Worm (Caenorhabditis elegans) whole organism, early embryonic: ENCODE data around the gene ttr-15.

Experiments
- B0310.2 ChIP-seq: sonication (generic microtip); optimal IDR thresholded peaks from 2 replicates; lab custom pipeline; 2016; ENCODE audit warnings: mild to moderate bottlenecking, missing genetic modification characterization, missing compliant biosample characterization
- F13C5.2 ChIP-seq: sonication (generic microtip); optimal IDR thresholded peaks from 2 replicates; lab custom pipeline; 2017; ENCODE audit warnings: mild to moderate bottlenecking, missing genetic modification characterization, inconsistent platforms, missing compliant biosample characterization
- aly-1 ChIP-seq: sonication (generic microtip); optimal IDR thresholded peaks from 2 replicates; lab custom pipeline; 2016; ENCODE audit warnings: missing genetic modification characterization, missing compliant biosample characterization
- ama-1 ChIP-seq: fragments of 150-350 bp; optimal IDR thresholded peaks from 2 replicates; lab custom pipeline; 2014
- ceh-13 ChIP-seq: fragments of 200-800 bp; sonication (Bioruptor generic); optimal IDR thresholded peaks from 2 replicates; lab custom pipeline; 2018; ENCODE audit warnings: mild to moderate bottlenecking, missing genetic modification characterization, missing compliant biosample characterization
- ceh-36 ChIP-seq: sonication (generic microtip); optimal IDR thresholded peaks from 2 replicates; lab custom pipeline; 2016; ENCODE audit warnings: missing genetic modification characterization, inconsistent platforms, missing compliant biosample characterization
- ets-7 ChIP-seq: sonication (generic microtip); optimal IDR thresholded peaks from 2 replicates; lab custom pipeline; 2016; ENCODE audit warnings: missing genotype, missing genetic modification characterization, missing compliant biosample characterization
- flt-1 ChIP-seq: fragments of 200-800 bp; sonication (Bioruptor generic); IDR thresholded peaks from 2 replicates; pipeline ENCODE4 v1.3.6; 2022; ENCODE audit warnings: missing genetic modification characterization, missing compliant biosample characterization
- hmbx-1 ChIP-seq: sonication (generic microtip); optimal IDR thresholded peaks from 2 replicates; lab custom pipeline; 2016; ENCODE audit warnings: mild to moderate bottlenecking, missing genetic modification characterization, missing compliant biosample characterization
- hmg-4 ChIP-seq: fragments of 200-800 bp; sonication (Bioruptor generic); optimal IDR thresholded peaks from 2 replicates; lab custom pipeline; 2018; ENCODE audit warnings: mild to moderate bottlenecking, missing genetic modification characterization, missing compliant biosample characterization
- hnd-1 ChIP-seq: sonication (generic microtip); optimal IDR thresholded peaks from 2 replicates; lab custom pipeline; 2016; ENCODE audit warnings: missing genetic modification characterization, missing compliant biosample characterization
- pes-1 ChIP-seq: fragments of 200-800 bp; sonication (Bioruptor generic); IDR thresholded peaks from 2 replicates; pipeline ENCODE4 v1.3.6; 2022; ENCODE audit warnings: missing genetic modification reagents, missing genetic modification characterization, missing compliant biosample characterization
- scrt-1 ChIP-seq: fragments of 200-800 bp; sonication (Bioruptor generic); IDR thresholded peaks from 2 replicates; pipeline ENCODE4 v1.3.6; 2022; ENCODE audit warnings: missing genetic modification characterization, missing compliant biosample characterization
- sea-1 ChIP-seq: fragments of 200-800 bp; sonication (Bioruptor generic); conservative IDR thresholded peaks from 2 replicates; pipeline ENCODE4 v1.3.6; 2022; ENCODE audit warnings: missing genetic modification characterization, missing compliant biosample characterization
- tbx-11 ChIP-seq: fragments of 200-800 bp; sonication (Bioruptor generic); IDR thresholded peaks from 2 replicates; pipeline ENCODE4 v1.3.6; 2022; ENCODE audit warnings: missing genetic modification characterization, missing compliant biosample characterization
- tbx-37 ChIP-seq: fragments of 200-800 bp; sonication (Bioruptor generic); conservative IDR thresholded peaks from 2 replicates; pipeline ENCODE4 v1.3.6; 2022; ENCODE audit warnings: missing genetic modification reagents, missing genetic modification characterization, missing compliant biosample characterization
- tra-4 ChIP-seq: sonication (generic microtip); optimal IDR thresholded peaks from 2 replicates; lab custom pipeline; 2017; ENCODE audit warnings: missing genetic modification characterization, missing compliant biosample characterization

The ttr-15 gene

ce11 chrIII:10353423-10353822, 15.8 kb downstream of the ttr-15 start:
- TF ChIP-seq F13C5.2 (tag; lab: Kevin White, UChicago) (no peak), B0310.2 (no peak), ets-7 (tag; lab: Kevin White, UChicago) (no peak), tra-4 (no peak), aly-1 (no peak), sea-1 (no peak), hmbx-1 (no peak), hnd-1 (tag; lab: Kevin White, UChicago) (no peak), ceh-13 (GFP tag; lab: Kevin White, UChicago) (no peak), hmg-4 (GFP tag; lab: Kevin White, UChicago) (no peak), scrt-1 (GFP tag; lab: Robert Waterston, UW) (no peak)

- TF ChIP-seq ceh-36 (tag; lab: Kevin White, UChicago) = no peak
- TF ChIP-seq flt-1 (GFP tag; lab: Robert Waterston, UW) = no peak
- TF ChIP-seq hmbx-1 = no peak
- no peak for TF ChIP-seq scrt-1 (GFP tag; lab: Robert Waterston, UW)
- TF ChIP-seq sea-1 = no peak
- TF ChIP-seq tbx-37 = no peak
- no peak for TF ChIP-seq aly-1
- no peak for TF ChIP-seq tra-4
- TF ChIP-seq hmg-4 (GFP tag; lab: Kevin White, UChicago) = no peak
- TF ChIP-seq B0310.2 = no peak
- no peak for TF ChIP-seq pes-1 (GFP tag; lab: Robert Waterston, UW)
- TF ChIP-seq F13C5.2 (tag; lab: Kevin White, UChicago) = no peak
- TF ChIP-seq ceh-13 (GFP tag; lab: Kevin White, UChicago) = no peak
- TF ChIP-seq hnd-1 (tag; lab: Kevin White, UChicago) = no peak
- TF ChIP-seq ama-1 = no peak
- no peak for TF ChIP-seq tbx-11 (GFP tag; lab: Robert Waterston, UW)
- TF ChIP-seq ets-7 (tag; lab: Kevin White, UChicago) = no peak
Measured at ce11 chrIII:10354591-10354990, 16.9 kb downstream of the ttr-15 start.

ce11 chrIII:10355382-10355781, 17.7 kb downstream of the ttr-15 start, which contains the start of gene spp-1:
Gene spp-1, minus strand, starts transcription at chrIII:10355668.
- TF ChIP-seq ceh-13 (GFP tag; lab: Kevin White, UChicago) = no peak
- no peak for TF ChIP-seq tbx-37
- no peak for TF ChIP-seq flt-1 (GFP tag; lab: Robert Waterston, UW)
- no peak for TF ChIP-seq aly-1
- no peak for TF ChIP-seq hmbx-1
- no peak for TF ChIP-seq sea-1
- TF ChIP-seq ama-1 = no peak
- TF ChIP-seq tbx-11 (GFP tag; lab: Robert Waterston, UW) = no peak
- TF ChIP-seq ceh-36 (tag; lab: Kevin White, UChicago) = no peak
- TF ChIP-seq ets-7 (tag; lab: Kevin White, UChicago) = no peak
- no peak for TF ChIP-seq tra-4
- no peak for TF ChIP-seq B0310.2
- TF ChIP-seq hmg-4 (GFP tag; lab: Kevin White, UChicago) = no peak

ce11 chrIII:10357598-10358186, 20.0 kb downstream of the ttr-15 start, which contains the start of gene umps-1:
Gene umps-1, minus strand, starts transcription at chrIII:10357648.
- TF ChIP-seq ama-1 (no peak), sea-1 (no peak), aly-1 (no peak), hmg-4 (GFP tag; lab: Kevin White, UChicago) (no peak), scrt-1 (GFP tag; lab: Robert Waterston, UW) (no peak), F13C5.2 (tag; lab: Kevin White, UChicago) (no peak), pes-1 (GFP tag; lab: Robert Waterston, UW) (no peak), hmbx-1 (no peak), tra-4 (no peak), hnd-1 (tag; lab: Kevin White, UChicago) (no peak), tbx-37 (no peak), ets-7 (tag; lab: Kevin White, UChicago) (no peak), B0310.2 (no peak), ceh-36 (tag; lab: Kevin White, UChicago) (no peak), ceh-13 (GFP tag; lab: Kevin White, UChicago) (no peak), tbx-11 (GFP tag; lab: Robert Waterston, UW) (no peak), flt-1 (GFP tag; lab: Robert Waterston, UW) (no peak)

ce11 chrIII:10358751-10359150, 21.1 kb downstream of the ttr-15 start:
- TF ChIP-seq hmg-4 (GFP tag; lab: Kevin White, UChicago) (no peak), hmbx-1 (no peak), ets-7 (tag; lab: Kevin White, UChicago) (no peak), hnd-1 (tag; lab: Kevin White, UChicago) (no peak), aly-1 (no peak), ceh-36 (tag; lab: Kevin White, UChicago) (no peak), pes-1 (GFP tag; lab: Robert Waterston, UW) (no peak), ama-1 (no peak), tbx-11 (GFP tag; lab: Robert Waterston, UW) (no peak)

ce11 chrIII:10359916-10360315, 22.3 kb downstream of the ttr-15 start:
- TF ChIP-seq hnd-1 (tag; lab: Kevin White, UChicago) (no peak), ama-1 (no peak)

- no peak for TF ChIP-seq tbx-37
- TF ChIP-seq ets-7 (tag; lab: Kevin White, UChicago) = no peak
- no peak for TF ChIP-seq hmbx-1
- TF ChIP-seq hmg-4 (GFP tag; lab: Kevin White, UChicago) = no peak
- TF ChIP-seq tra-4 = no peak
- TF ChIP-seq hnd-1 (tag; lab: Kevin White, UChicago) = no peak
- TF ChIP-seq ceh-13 (GFP tag; lab: Kevin White, UChicago) = no peak
- TF ChIP-seq tbx-11 (GFP tag; lab: Robert Waterston, UW) = no peak
- no peak for TF ChIP-seq ama-1
- no peak for TF ChIP-seq F13C5.2 (tag; lab: Kevin White, UChicago)
- no peak for TF ChIP-seq ceh-36 (tag; lab: Kevin White, UChicago)
- TF ChIP-seq aly-1 = no peak
- TF ChIP-seq B0310.2 = no peak
Measured at ce11 chrIII:10361456-10361855, 23.8 kb downstream of the ttr-15 start.

- TF ChIP-seq tbx-11 (GFP tag; lab: Robert Waterston, UW) (no peak), F13C5.2 (tag; lab: Kevin White, UChicago) (no peak)
Measured at ce11 chrIII:10362920-10363319, 25.3 kb downstream of the ttr-15 start.
